Fruit fly (Drosophila melanogaster): Measurements from ENCODE around the gene JMJD7.
A peak's percentile ranks its signal among the peaks of the same experiment; 100 is the strongest.

Gene JMJD7

dm6 chr3L:13486041-13486859 is 36.2 kb upstream of the JMJD7 start, which contains the start of the genes Abp1 and Tgi (continued):
- TF ChIP-seq HLH3B (GFP tag; IDR thresholded peaks at IDR 0.05) (no peak), nerfin-2 (GFP tag; IDR thresholded peaks at IDR 0.05; ENCODE audit: partially characterized antibody) (peak; percentile 62), Ada2b (GFP tag; IDR thresholded peaks at IDR 0.05) (no peak), CTCF (GFP tag; optimal IDR thresholded peaks at IDR 0.05) (peak; percentile 70), MBD-R2 (GFP tag; IDR thresholded peaks at IDR 0.05) (peak; percentile 79), dan (GFP tag; IDR thresholded peaks at IDR 0.05) (no peak), so (GFP tag; IDR thresholded peaks at IDR 0.05) (no peak), Optix (GFP tag; IDR thresholded peaks at IDR 0.05) (no peak), Nf-YC (tag; optimal IDR thresholded peaks at IDR 0.05) (no peak), CG2129 (GFP tag; IDR thresholded peaks at IDR 0.05; ENCODE audit: partially characterized antibody) (peak; percentile 46), caup (GFP tag; optimal IDR thresholded peaks at IDR 0.05; ENCODE audit: severe bottlenecking) (peak; percentile 16), CG15011 (GFP tag; optimal IDR thresholded peaks at IDR 0.05) (no peak), CG17829 (tag; optimal IDR thresholded peaks at IDR 0.05) (peak; percentile 31), maf-S (GFP tag; optimal IDR thresholded peaks at IDR 0.05) (peak; percentile 30), CG11456 (GFP tag; IDR thresholded peaks at IDR 0.05) (peak; percentile 77), CG7271 (tag; optimal IDR thresholded peaks at IDR 0.05) (no peak), ro (GFP tag; IDR thresholded peaks at IDR 0.05) (no peak), Sox102F (GFP tag; optimal IDR thresholded peaks at IDR 0.05) (no peak), CG12155 (GFP tag; optimal IDR thresholded peaks at IDR 0.05) (peak; percentile 23), stc (GFP tag; IDR thresholded peaks at IDR 0.05) (no peak), CG1792 (GFP tag; optimal IDR thresholded peaks at IDR 0.05) (no peak), CG12104 (GFP tag; optimal IDR thresholded peaks at IDR 0.05) (no peak), tll (GFP tag; optimal IDR thresholded peaks at IDR 0.05) (no peak), Sox100B (GFP tag; optimal IDR thresholded peaks at IDR 0.05) (no peak), CG2202 (tag; optimal IDR thresholded peaks at IDR 0.05) (no peak), Lpt (GFP tag; optimal IDR thresholded peaks at IDR 0.05) (no peak), Mes4 (GFP tag; optimal IDR thresholded peaks at IDR 0.05) (no peak), CG6689 (GFP tag; IDR thresholded peaks at IDR 0.05) (no peak), dati (GFP tag; IDR thresholded peaks at IDR 0.05) (no peak), yki (optimal IDR thresholded peaks at IDR 0.05) (no peak), Ets97D (GFP tag; optimal IDR thresholded peaks at IDR 0.05) (peak; percentile 62), Ptx1 (GFP tag; IDR thresholded peaks at IDR 0.05) (peak; percentile 22; the same call in 1 of the 2 replicates), CG8359 (GFP tag; optimal IDR thresholded peaks at IDR 0.05; ENCODE audit: borderline replicate concordance) (no peak), oc (tag; optimal IDR thresholded peaks at IDR 0.05) (no peak), CG12744 (GFP tag; optimal IDR thresholded peaks at IDR 0.05) (peak; percentile 15), CG1647 (GFP tag; optimal IDR thresholded peaks at IDR 0.05) (peak; percentile 43), BEAF-32 (GFP tag; optimal IDR thresholded peaks at IDR 0.05) (peak; percentile 91), Hr39 (optimal IDR thresholded peaks at IDR 0.05) (no peak), Xrp1 (GFP tag; IDR thresholded peaks at IDR 0.05) (no peak), YL-1 (GFP tag; optimal IDR thresholded peaks at IDR 0.05) (peak; percentile 16), zfh1 (GFP tag; IDR thresholded peaks at IDR 0.05) (no peak), tx (GFP tag; optimal IDR thresholded peaks at IDR 0.05) (no peak), CG2678 (tag; optimal IDR thresholded peaks at IDR 0.05) (no peak), CG4360 (GFP tag; IDR thresholded peaks at IDR 0.05) (peak; percentile 75), Stat92E (GFP tag; optimal IDR thresholded peaks at IDR 0.05) (no peak), CG34224 (GFP tag; IDR thresholded peaks at IDR 0.05; ENCODE audit: partially characterized antibody) (peak; percentile 77), D19A (tag; optimal IDR thresholded peaks at IDR 0.05) (no peak), CG17359 (tag; optimal IDR thresholded peaks at IDR 0.05) (peak; percentile 16), CG30020 (tag; optimal IDR thresholded peaks at IDR 0.05) (peak; percentile 10), CG8924 (tag; optimal IDR thresholded peaks at IDR 0.05) (peak; percentile 15), CG6254 (GFP tag; optimal IDR thresholded peaks at IDR 0.05) (no peak)

All from whole organism, embryonic.